Fruit fly (Drosophila melanogaster) whole organism, embryonic: ENCODE measurements around the gene Dredd.

Experiments used
- CG11247 ChIP-seq: fragments of 200-800 bp; sonication (Bioruptor generic); IDR thresholded peaks from 2 replicates; pipeline ENCODE4 v1.3.6; 2022; ENCODE audit warnings: missing biosample characterization, missing genetic modification characterization
- CG11560 ChIP-seq: fragments of 200-800 bp; sonication (Bioruptor generic); IDR thresholded peaks from 3 replicates; pipeline ENCODE4 v1.3.6; 2022; ENCODE audit warnings: missing biosample characterization, missing genetic modification characterization
- CG12744 ChIP-seq: fragments of 200-800 bp; sonication (Bioruptor generic); optimal IDR thresholded peaks from 2 replicates; lab custom pipeline; 2016; ENCODE audit warnings: missing biosample characterization, missing genetic modification characterization
- CG12942 ChIP-seq: fragments of 200-800 bp; sonication (Bioruptor generic); optimal IDR thresholded peaks from 3 replicates; lab custom pipeline; 2016; ENCODE audit warnings: missing biosample characterization, missing genetic modification characterization
- CG13287 ChIP-seq: fragments of 200-800 bp; sonication (Bioruptor generic); IDR thresholded peaks from 2 replicates; pipeline ENCODE4 v1.3.6; 2022; ENCODE audit warnings: missing biosample characterization, missing genetic modification characterization; ENCODE audit not compliant: partially characterized antibody
- CG14860 ChIP-seq: fragments of 200-800 bp; sonication (Bioruptor generic); IDR thresholded peaks from 3 replicates; pipeline ENCODE4 v1.3.6; 2022; ENCODE audit warnings: missing biosample characterization, missing genetic modification characterization; ENCODE audit not compliant: partially characterized antibody
- CG15011 ChIP-seq: fragments of 200-800 bp; sonication (Bioruptor generic); optimal IDR thresholded peaks from 3 replicates; lab custom pipeline; 2018; ENCODE audit warnings: missing biosample characterization, mild to moderate bottlenecking, missing genetic modification characterization
- CG16813 ChIP-seq: fragments of 200-800 bp; sonication (Bioruptor generic); IDR thresholded peaks from 3 replicates; pipeline ENCODE4 v1.3.6; 2022; ENCODE audit warnings: missing biosample characterization, missing genetic modification characterization; ENCODE audit not compliant: partially characterized antibody
- CG16815 ChIP-seq: fragments of 200-800 bp; sonication (Bioruptor generic); optimal IDR thresholded peaks from 3 replicates; lab custom pipeline; 2017; ENCODE audit warnings: missing biosample characterization, mild to moderate bottlenecking, missing genetic modification characterization
- CG17568 ChIP-seq: fragments of 200-800 bp; sonication (Bioruptor generic); optimal IDR thresholded peaks from 2 replicates; lab custom pipeline; 2018; ENCODE audit warnings: missing biosample characterization, mild to moderate bottlenecking, missing genetic modification characterization, moderate library complexity
- CG2712 ChIP-seq: fragments of 200-800 bp; optimal IDR thresholded peaks from 3 replicates; lab custom pipeline; 2019; ENCODE audit warnings: missing biosample characterization, mild to moderate bottlenecking, missing genetic modification characterization, moderate library complexity
- CG32772 ChIP-seq: fragments of 200-800 bp; sonication (Bioruptor generic); IDR thresholded peaks from 2 replicates; pipeline ENCODE4 v1.3.6; 2022; ENCODE audit warnings: missing biosample characterization, missing genetic modification characterization
- CG3726 ChIP-seq: fragments of 200-800 bp; sonication (Bioruptor generic); IDR thresholded peaks from 3 replicates; pipeline ENCODE4, ENCODE4 v1.3.6; 2022; ENCODE audit warnings: missing biosample characterization, missing genetic modification characterization
- CG4617 ChIP-seq: fragments of 200-800 bp; sonication (Bioruptor generic); optimal IDR thresholded peaks from 3 replicates; lab custom pipeline; 2016; ENCODE audit warnings: missing biosample characterization, missing genetic modification characterization, borderline replicate concordance
- CG4854 ChIP-seq: fragments of 200-800 bp; sonication (Bioruptor generic); optimal IDR thresholded peaks from 2 replicates; lab custom pipeline; 2016; ENCODE audit warnings: missing biosample characterization, missing genetic modification characterization, inconsistent platforms
- CG6254 ChIP-seq: fragments of 200-800 bp; sonication (Bioruptor generic); optimal IDR thresholded peaks from 3 replicates; lab custom pipeline; 2017; ENCODE audit warnings: mild to moderate bottlenecking, missing biosample characterization, missing genetic modification reagents, missing genetic modification characterization
- Gsc ChIP-seq: fragments of 200-800 bp; sonication (Bioruptor generic); IDR thresholded peaks from 2 replicates; pipeline ENCODE4 v1.3.6; 2022; ENCODE audit warnings: missing biosample characterization, missing genetic modification characterization
- Gug ChIP-seq: fragments of 200-800 bp; sonication (Bioruptor generic); IDR thresholded peaks from 4 replicates; pipeline ENCODE4 v1.3.6; 2022; ENCODE audit warnings: missing biosample characterization, missing genetic modification characterization
- HLH3B ChIP-seq: fragments of 200-800 bp; sonication (Bioruptor generic); IDR thresholded peaks from 2 replicates; pipeline ENCODE4 v1.3.6; 2022; ENCODE audit warnings: missing biosample characterization, missing genetic modification characterization
- HLH54F ChIP-seq: fragments of 200-800 bp; sonication (Bioruptor generic); optimal IDR thresholded peaks from 3 replicates; lab custom pipeline; 2016; ENCODE audit warnings: missing biosample characterization, missing genetic modification characterization
- HmgD ChIP-seq: fragments of 200-800 bp; sonication (Bioruptor generic); optimal IDR thresholded peaks from 3 replicates; lab custom pipeline; 2016; ENCODE audit warnings: missing biosample characterization, missing genetic modification characterization
- Kr ChIP-seq: fragments of 200-800 bp; sonication (Bioruptor generic); optimal IDR thresholded peaks from 2 replicates; lab custom pipeline; 2017; ENCODE audit warnings: missing biosample characterization, mild to moderate bottlenecking, missing genetic modification characterization
- Oli ChIP-seq: fragments of 200-800 bp; sonication (Bioruptor generic); optimal IDR thresholded peaks from 2 replicates; lab custom pipeline; 2018; ENCODE audit warnings: missing biosample characterization, mild to moderate bottlenecking, missing genetic modification characterization, moderate library complexity
- Sry-β ChIP-seq: fragments of 200-800 bp; sonication (Bioruptor generic); optimal IDR thresholded peaks from 2 replicates; lab custom pipeline; 2018; ENCODE audit warnings: missing biosample characterization, mild to moderate bottlenecking, missing genetic modification characterization, moderate library complexity
- Taf1 ChIP-seq: fragments of 200-800 bp; sonication (Bioruptor generic); IDR thresholded peaks from 2 replicates; pipeline ENCODE4 v1.3.6; 2022; ENCODE audit warnings: missing biosample characterization, missing genetic modification characterization
- btn ChIP-seq: fragments of 200-800 bp; sonication (Bioruptor generic); optimal IDR thresholded peaks from 2 replicates; lab custom pipeline; 2016; ENCODE audit warnings: missing biosample characterization, missing genetic modification characterization
- cg ChIP-seq: fragments of 200-800 bp; sonication (Bioruptor generic); optimal IDR thresholded peaks from 3 replicates; lab custom pipeline; 2019; ENCODE audit warnings: missing biosample characterization, mild to moderate bottlenecking, missing genetic modification characterization, moderate library complexity
- chif ChIP-seq, 2 experiments: fragments of 200-800 bp; sonication (Bioruptor generic); optimal IDR thresholded peaks; 3 replicates each; lab custom pipeline; 2016; ENCODE audit warnings: missing biosample characterization in 2 of 2, missing genetic modification characterization in 2 of 2
- dpn ChIP-seq, 2 experiments: fragments of 200-800 bp; sonication (Bioruptor generic); optimal IDR thresholded peaks; 3 replicates each; lab custom pipeline; 2016; ENCODE audit warnings: missing biosample characterization in 2 of 2, missing genetic modification characterization in 2 of 2
- ems ChIP-seq: fragments of 200-800 bp; sonication (Bioruptor generic); optimal IDR thresholded peaks from 3 replicates; lab custom pipeline; 2016; ENCODE audit warnings: missing biosample characterization, missing genetic modification characterization
- en ChIP-seq: fragments of 200-800 bp; sonication (Bioruptor generic); optimal IDR thresholded peaks from 2 replicates; lab custom pipeline; 2016; ENCODE audit warnings: missing biosample characterization, missing genetic modification characterization
- ewg ChIP-seq: fragments of 200-800 bp; sonication (Bioruptor generic); optimal IDR thresholded peaks from 3 replicates; lab custom pipeline; 2017; ENCODE audit warnings: mild to moderate bottlenecking, missing biosample characterization, missing genetic modification reagents, missing genetic modification characterization
- gsb ChIP-seq: fragments of 200-800 bp; sonication (Bioruptor generic); IDR thresholded peaks from 2 replicates; pipeline ENCODE4 v1.3.6; 2022; ENCODE audit warnings: missing biosample characterization, missing genetic modification characterization
- ken ChIP-seq: fragments of 200-800 bp; sonication (Bioruptor generic); IDR thresholded peaks from 3 replicates; pipeline ENCODE4 v1.3.6; 2022; ENCODE audit warnings: missing biosample characterization, missing genetic modification characterization
- knrl ChIP-seq: fragments of 200-800 bp; sonication (Bioruptor generic); IDR thresholded peaks from 3 replicates; pipeline ENCODE4 v1.3.6; 2022; ENCODE audit warnings: missing biosample characterization, missing genetic modification characterization; ENCODE audit not compliant: partially characterized antibody
- lab ChIP-seq: fragments of 200-800 bp; sonication (Bioruptor generic); optimal IDR thresholded peaks from 3 replicates; lab custom pipeline; 2017; ENCODE audit warnings: missing biosample characterization, missing genetic modification characterization, mild to moderate bottlenecking, moderate library complexity, missing genetic modification reagents
- lilli ChIP-seq: fragments of 200-800 bp; sonication (Bioruptor generic); optimal IDR thresholded peaks from 3 replicates; lab custom pipeline; 2016; ENCODE audit warnings: missing biosample characterization, missing genetic modification characterization
- nau ChIP-seq: fragments of 200-800 bp; sonication (Bioruptor generic); optimal IDR thresholded peaks from 3 replicates; lab custom pipeline; 2017; ENCODE audit warnings: missing biosample characterization, mild to moderate bottlenecking, missing genetic modification characterization, missing genetic modification reagents
- nmo ChIP-seq: fragments of 200-800 bp; sonication (Bioruptor generic); optimal IDR thresholded peaks from 2 replicates; lab custom pipeline; 2018; ENCODE audit warnings: missing biosample characterization, mild to moderate bottlenecking, missing genetic modification characterization, moderate library complexity
- p53 ChIP-seq: fragments of 200-800 bp; sonication (Bioruptor generic); optimal IDR thresholded peaks from 2 replicates; lab custom pipeline; 2016; ENCODE audit warnings: missing biosample characterization, missing genetic modification characterization
- pfk ChIP-seq: fragments of 200-800 bp; sonication (Bioruptor generic); optimal IDR thresholded peaks from 2 replicates; lab custom pipeline; 2018; ENCODE audit warnings: missing biosample characterization, mild to moderate bottlenecking, missing genetic modification characterization, moderate library complexity
- rib ChIP-seq: fragments of 200-800 bp; sonication (Bioruptor generic); IDR thresholded peaks from 2 replicates; pipeline ENCODE4 v1.3.6; 2022; ENCODE audit warnings: missing biosample characterization, missing genetic modification characterization
- sima ChIP-seq: fragments of 200-800 bp; sonication (Bioruptor generic); optimal IDR thresholded peaks from 2 replicates; lab custom pipeline; 2016; ENCODE audit warnings: missing biosample characterization, missing genetic modification characterization
- stwl ChIP-seq: fragments of 200-800 bp; sonication (Bioruptor generic); optimal IDR thresholded peaks from 3 replicates; lab custom pipeline; 2018; ENCODE audit warnings: missing biosample characterization, mild to moderate bottlenecking, missing genetic modification characterization, moderate library complexity
- tio ChIP-seq: fragments of 200-800 bp; sonication (Bioruptor generic); optimal IDR thresholded peaks from 2 replicates; lab custom pipeline; 2017; ENCODE audit warnings: missing biosample characterization, missing genetic modification characterization, inconsistent platforms
- tna ChIP-seq: fragments of 200-800 bp; sonication (Bioruptor generic); IDR thresholded peaks from 2 replicates; pipeline ENCODE4 v1.3.6; 2022; ENCODE audit warnings: missing biosample characterization, missing genetic modification characterization; ENCODE audit not compliant: partially characterized antibody
- unc-4 ChIP-seq: fragments of 200-800 bp; sonication (Bioruptor generic); IDR thresholded peaks from 2 replicates; pipeline ENCODE4 v1.3.6; 2022; ENCODE audit warnings: missing biosample characterization, missing genetic modification characterization; ENCODE audit not compliant: partially characterized antibody
- usp ChIP-seq: fragments of >200 bp; optimal IDR thresholded peaks from 2 replicates; lab custom pipeline; 2017; ENCODE audit warnings: missing biosample characterization, missing genetic modification characterization

The Dredd gene

dm6 chrX:654221-654620 lies 18.9 kb upstream of the Dredd start (continued):
- TF ChIP-seq tio (GFP tag; lab: Kevin White, UChicago) (no peak), chif (GFP tag; optimal IDR thresholded peaks at IDR 0.05; lab: Kevin White, UChicago) (no peak), nmo (GFP tag; lab: Kevin White, UChicago) (peak; percentile 2)

- TF ChIP-seq nau, result no peak
- no peak for TF ChIP-seq Oli (tag; lab: Kevin White, UChicago)
- TF ChIP-seq btn (GFP tag; lab: Kevin White, UChicago), result no peak
- TF ChIP-seq CG12942 (GFP tag; lab: Kevin White, UChicago), result no peak
- no peak for TF ChIP-seq CG17568 (GFP tag; lab: Kevin White, UChicago)
- no peak for TF ChIP-seq lilli (GFP tag; lab: Kevin White, UChicago)
- peak; percentile 75 for TF ChIP-seq knrl (GFP tag; lab: Robert Waterston, UW)
- TF ChIP-seq CG12744 (GFP tag; lab: Kevin White, UChicago), result no peak
- no peak for TF ChIP-seq Gsc (GFP tag; lab: Robert Waterston, UW)
- peak; percentile 49; the same call in 1 of the 2 replicates for TF ChIP-seq tna
- TF ChIP-seq CG13287 (GFP tag; lab: Robert Waterston, UW), result peak; percentile 71
- TF ChIP-seq HmgD (GFP tag; lab: Kevin White, UChicago), result no peak
- TF ChIP-seq ken, result no peak
- no peak for TF ChIP-seq usp (GFP tag; lab: Kevin White, UChicago)
- TF ChIP-seq p53 (GFP tag; lab: Kevin White, UChicago), result no peak
- no peak for TF ChIP-seq dpn (GFP tag; optimal IDR thresholded peaks at IDR 0.05; lab: Kevin White, UChicago)
- TF ChIP-seq HLH54F (GFP tag; lab: Kevin White, UChicago), result no peak
- TF ChIP-seq CG32772 (GFP tag; lab: Robert Waterston, UW), result no peak
- peak; percentile 74 for TF ChIP-seq unc-4
- TF ChIP-seq Gug (GFP tag; lab: Robert Waterston, UW), result peak; percentile 34; the same call in 1 of the 4 replicates
- no peak for TF ChIP-seq Kr
- no peak for TF ChIP-seq CG15011 (GFP tag; lab: Kevin White, UChicago)
- TF ChIP-seq CG11560 (tag; lab: Robert Waterston, UW), result no peak
- TF ChIP-seq CG3726 (GFP tag; lab: Robert Waterston, UW), result no peak
- TF ChIP-seq CG16813 (GFP tag; lab: Robert Waterston, UW), result peak; percentile 73
- TF ChIP-seq lab (GFP tag; lab: Kevin White, UChicago), result no peak
- TF ChIP-seq CG11247 (GFP tag; lab: Robert Waterston, UW), result no peak
- TF ChIP-seq CG2712, result peak; percentile 25
- no peak for TF ChIP-seq CG16815 (GFP tag; lab: Kevin White, UChicago)
- TF ChIP-seq CG6254 (GFP tag; lab: Kevin White, UChicago), result no peak
- no peak for TF ChIP-seq cg (GFP tag; lab: Kevin White, UChicago)
- TF ChIP-seq Taf1 (GFP tag; lab: Robert Waterston, UW), result no peak
- TF ChIP-seq gsb, result no peak
- TF ChIP-seq CG4854 (GFP tag; lab: Kevin White, UChicago), result no peak
- no peak for TF ChIP-seq ewg (GFP tag; lab: Kevin White, UChicago)
- TF ChIP-seq pfk (GFP tag; lab: Kevin White, UChicago), result no peak
- no peak for TF ChIP-seq sima (GFP tag; lab: Kevin White, UChicago)
- no peak for TF ChIP-seq Sry-β (GFP tag; lab: Kevin White, UChicago)
- no peak for TF ChIP-seq en (GFP tag; lab: Kevin White, UChicago)
- TF ChIP-seq rib (GFP tag; lab: Robert Waterston, UW), result no peak
- TF ChIP-seq HLH3B (GFP tag; lab: Robert Waterston, UW), result no peak
- peak; percentile 76 for TF ChIP-seq CG14860 (GFP tag; lab: Robert Waterston, UW)
- TF ChIP-seq stwl (tag; lab: Kevin White, UChicago), result no peak
- TF ChIP-seq CG4617 (GFP tag; lab: Kevin White, UChicago), result peak; percentile 67
- no peak for TF ChIP-seq ems
Observed at dm6 chrX:647056-647627, 11.8 kb upstream of the Dredd start, which contains the start of gene Roc1a. TSS of gene Roc1a (plus strand) at chrX:647304.
